Fruit fly (Drosophila melanogaster) whole organism, embryonic: ENCODE results near the gene CG32483.

ENCODE experiments used
- BtbVII ChIP-seq: fragments of 200-800 bp; sonication (Bioruptor generic); optimal IDR thresholded peaks from 3 replicates; lab custom pipeline; 2017; ENCODE audit warnings: missing biosample characterization, mild to moderate bottlenecking, missing genetic modification characterization
- CG10321 ChIP-seq: fragments of 200-800 bp; sonication (Bioruptor generic); IDR thresholded peaks from 2 replicates; pipeline ENCODE4 v1.3.6; 2022; ENCODE audit warnings: missing biosample characterization, missing genetic modification characterization
- CG11247 ChIP-seq: fragments of 200-800 bp; sonication (Bioruptor generic); IDR thresholded peaks from 2 replicates; pipeline ENCODE4 v1.3.6; 2022; ENCODE audit warnings: missing biosample characterization, missing genetic modification characterization
- CG12299 ChIP-seq: fragments of 200-800 bp; sonication (Bioruptor generic); optimal IDR thresholded peaks from 2 replicates; lab custom pipeline; 2018; ENCODE audit warnings: missing biosample characterization, mild to moderate bottlenecking, missing genetic modification characterization
- CG14014 ChIP-seq: fragments of 200-800 bp; sonication (Bioruptor generic); IDR thresholded peaks from 2 replicates; pipeline ENCODE4 v1.3.6; 2022; ENCODE audit warnings: missing biosample characterization, missing genetic modification characterization
- CG15696 ChIP-seq: fragments of 200-800 bp; sonication (Bioruptor generic); optimal IDR thresholded peaks from 2 replicates; lab custom pipeline; 2019; ENCODE audit warnings: missing biosample characterization, mild to moderate bottlenecking, missing genetic modification characterization, moderate library complexity
- CG16779 ChIP-seq: fragments of 200-800 bp; sonication (Bioruptor generic); IDR thresholded peaks from 2 replicates; pipeline ENCODE4 v1.3.6; 2022; ENCODE audit warnings: missing biosample characterization, missing genetic modification characterization
- CG17361 ChIP-seq: fragments of 200-800 bp; sonication (Bioruptor generic); IDR thresholded peaks from 3 replicates; pipeline ENCODE4 v1.3.6; 2022; ENCODE audit warnings: missing biosample characterization, missing genetic modification characterization
- CG17802 ChIP-seq: fragments of 200-800 bp; sonication (Bioruptor generic); optimal IDR thresholded peaks from 2 replicates; lab custom pipeline; 2018; ENCODE audit warnings: missing biosample characterization, mild to moderate bottlenecking, missing genetic modification characterization, moderate library complexity
- CG31441 ChIP-seq: fragments of 200-800 bp; sonication (Bioruptor generic); IDR thresholded peaks from 2 replicates; pipeline ENCODE4 v1.3.6; 2022; ENCODE audit warnings: missing biosample characterization, missing genetic modification characterization
- CG34224 ChIP-seq: fragments of 200-800 bp; sonication (Bioruptor generic); IDR thresholded peaks from 3 replicates; pipeline ENCODE4 v1.3.6; 2022; ENCODE audit warnings: missing biosample characterization, missing genetic modification characterization; ENCODE audit not compliant: partially characterized antibody
- CG4360 ChIP-seq: fragments of 200-800 bp; sonication (Bioruptor generic); IDR thresholded peaks from 2 replicates; pipeline ENCODE4 v1.3.6; 2022; ENCODE audit warnings: missing biosample characterization, missing genetic modification characterization
- CG4707 ChIP-seq: fragments of 200-800 bp; sonication (Bioruptor generic); optimal IDR thresholded peaks from 2 replicates; lab custom pipeline; 2018; ENCODE audit warnings: missing biosample characterization, mild to moderate bottlenecking, missing genetic modification characterization, moderate library complexity
- CG7839 ChIP-seq: fragments of 200-800 bp; sonication (Bioruptor generic); optimal IDR thresholded peaks from 3 replicates; lab custom pipeline; 2018; ENCODE audit warnings: missing biosample characterization, mild to moderate bottlenecking, missing genetic modification characterization, moderate library complexity
- CG7928 ChIP-seq: fragments of 200-800 bp; sonication (Bioruptor generic); optimal IDR thresholded peaks from 2 replicates; lab custom pipeline; 2017; ENCODE audit warnings: missing biosample characterization, mild to moderate bottlenecking, missing genetic modification characterization
- CG8359 ChIP-seq: fragments of 200-800 bp; sonication (Bioruptor generic); optimal IDR thresholded peaks from 2 replicates; lab custom pipeline; 2017; ENCODE audit warnings: missing biosample characterization, mild to moderate bottlenecking, missing genetic modification characterization, borderline replicate concordance
- CG9215 ChIP-seq: fragments of 200-800 bp; sonication (Bioruptor generic); IDR thresholded peaks from 2 replicates; pipeline ENCODE4 v1.3.6; 2022; ENCODE audit warnings: missing biosample characterization, missing genetic modification characterization
- CHES-1-like ChIP-seq: fragments of 200-800 bp; sonication (Bioruptor generic); optimal IDR thresholded peaks from 2 replicates; lab custom pipeline; 2016; ENCODE audit warnings: missing biosample characterization, missing genetic modification characterization
- CTCF ChIP-seq: fragments of 200-800 bp; sonication (Bioruptor generic); optimal IDR thresholded peaks from 2 replicates; lab custom pipeline; 2017; ENCODE audit warnings: missing biosample characterization, mild to moderate bottlenecking, missing genetic modification characterization, moderate library complexity
- D19A ChIP-seq: fragments of 200-800 bp; optimal IDR thresholded peaks from 3 replicates; lab custom pipeline; 2019; ENCODE audit warnings: missing biosample characterization, mild to moderate bottlenecking, missing genetic modification characterization, moderate library complexity
- E2f2 ChIP-seq: fragments of 200-800 bp; sonication (Bioruptor generic); IDR thresholded peaks from 2 replicates; pipeline ENCODE4 v1.3.6; 2022; ENCODE audit warnings: missing biosample characterization, missing genetic modification characterization
- Gsc ChIP-seq: fragments of 200-800 bp; sonication (Bioruptor generic); IDR thresholded peaks from 2 replicates; pipeline ENCODE4 v1.3.6; 2022; ENCODE audit warnings: missing biosample characterization, missing genetic modification characterization
- Gug ChIP-seq: fragments of 200-800 bp; sonication (Bioruptor generic); IDR thresholded peaks from 4 replicates; pipeline ENCODE4 v1.3.6; 2022; ENCODE audit warnings: missing biosample characterization, missing genetic modification characterization
- Hmx ChIP-seq: fragments of 200-800 bp; sonication (Bioruptor generic); optimal IDR thresholded peaks from 2 replicates; lab custom pipeline; 2016; ENCODE audit warnings: missing biosample characterization, missing genetic modification characterization
- Hr39 ChIP-seq: fragments of >200 bp; optimal IDR thresholded peaks from 2 replicates; lab custom pipeline; 2017
- Lpt ChIP-seq: fragments of >200 bp; optimal IDR thresholded peaks from 2 replicates; lab custom pipeline; 2018; ENCODE audit warnings: missing biosample characterization, missing genetic modification characterization
- MBD-R2 ChIP-seq: fragments of 200-800 bp; sonication (Bioruptor generic); IDR thresholded peaks from 2 replicates; pipeline ENCODE4 v1.3.6; 2022; ENCODE audit warnings: missing biosample characterization, missing genetic modification characterization
- Med ChIP-seq: fragments of 200-800 bp; sonication (Bioruptor generic); peaks from one replicate; lab custom pipeline; 2016; ENCODE audit warnings: missing biosample characterization, missing genetic modification characterization, mild to moderate bottlenecking, inconsistent platforms, moderate library complexity
- Mes4 ChIP-seq: fragments of 200-800 bp; sonication (Bioruptor generic); optimal IDR thresholded peaks from 2 replicates; lab custom pipeline; 2016; ENCODE audit warnings: missing biosample characterization, missing genetic modification characterization
- Nf-YB ChIP-seq: fragments of 200-800 bp; sonication (Bioruptor generic); optimal IDR thresholded peaks from 3 replicates; lab custom pipeline; 2019; ENCODE audit warnings: missing biosample characterization, mild to moderate bottlenecking, missing genetic modification characterization, moderate library complexity
- Ravus ChIP-seq: fragments of 200-800 bp; sonication (Bioruptor generic); IDR thresholded peaks from 2 replicates; pipeline ENCODE4 v1.3.6; 2022; ENCODE audit warnings: missing biosample characterization, missing genetic modification characterization
- Rfx ChIP-seq: fragments of 200-800 bp; sonication (Bioruptor generic); IDR thresholded peaks from 2 replicates; pipeline ENCODE4 v1.3.6; 2022; ENCODE audit warnings: missing biosample characterization, missing genetic modification characterization
- Ssrp ChIP-seq: fragments of 200-800 bp; sonication (Bioruptor generic); optimal IDR thresholded peaks from 2 replicates; lab custom pipeline; 2018; ENCODE audit warnings: missing biosample characterization, mild to moderate bottlenecking, missing genetic modification characterization, moderate library complexity
- al ChIP-seq: fragments of 200-800 bp; sonication (Bioruptor generic); IDR thresholded peaks from 2 replicates; pipeline ENCODE4 v1.3.6; 2022; ENCODE audit warnings: missing biosample characterization, missing genetic modification characterization
- aop ChIP-seq: fragments of 200-800 bp; sonication (Bioruptor generic); IDR thresholded peaks from 2 replicates; pipeline ENCODE4 v1.3.6; 2022; ENCODE audit warnings: missing biosample characterization, missing genetic modification characterization
- btn ChIP-seq: fragments of 200-800 bp; sonication (Bioruptor generic); optimal IDR thresholded peaks from 2 replicates; lab custom pipeline; 2016; ENCODE audit warnings: missing biosample characterization, missing genetic modification characterization
- ci ChIP-seq: fragments of 200-800 bp; sonication (Bioruptor generic); IDR thresholded peaks from 3 replicates; pipeline ENCODE4 v1.3.6; 2022; ENCODE audit warnings: missing biosample characterization, missing genetic modification characterization
- corto ChIP-seq: fragments of 200-800 bp; sonication (Bioruptor generic); optimal IDR thresholded peaks from 2 replicates; lab custom pipeline; 2016; ENCODE audit warnings: missing biosample characterization, mild to moderate bottlenecking, missing genetic modification characterization, moderate library complexity
- crc ChIP-seq: fragments of 200-800 bp; sonication (Bioruptor generic); optimal IDR thresholded peaks from 2 replicates; lab custom pipeline; 2016; ENCODE audit warnings: missing biosample characterization, missing genetic modification characterization
- crp ChIP-seq, 2 experiments: fragments of 200-800 bp; sonication (Bioruptor generic); optimal IDR thresholded peaks; 2 replicates in 1 of 2; 3 replicates in 1 of 2; lab custom pipeline; 2017; ENCODE audit warnings: missing biosample characterization in 2 of 2, missing genetic modification characterization in 2 of 2, mild to moderate bottlenecking in 1 of 2, moderate library complexity in 1 of 2
- gro ChIP-seq: fragments of 200-800 bp; sonication (Bioruptor generic); optimal IDR thresholded peaks from 2 replicates; lab custom pipeline; 2016; ENCODE audit warnings: missing biosample characterization, missing genetic modification characterization
- hth ChIP-seq: fragments of >200 bp; optimal IDR thresholded peaks from 2 replicates; lab custom pipeline; 2017; ENCODE audit warnings: inconsistent platforms
- jing ChIP-seq: fragments of 200-800 bp; sonication (Bioruptor generic); optimal IDR thresholded peaks from 2 replicates; lab custom pipeline; 2018; ENCODE audit warnings: missing biosample characterization, mild to moderate bottlenecking, missing genetic modification characterization
- kay ChIP-seq: fragments of 200-800 bp; sonication (Bioruptor generic); optimal IDR thresholded peaks from 2 replicates; lab custom pipeline; 2016; ENCODE audit warnings: missing biosample characterization, missing genetic modification characterization
- lmd ChIP-seq: fragments of 200-800 bp; sonication (Bioruptor generic); IDR thresholded peaks from 2 replicates; pipeline ENCODE4 v1.3.6; 2022; ENCODE audit warnings: missing biosample characterization, missing genetic modification characterization
- pfk ChIP-seq: fragments of 200-800 bp; sonication (Bioruptor generic); optimal IDR thresholded peaks from 2 replicates; lab custom pipeline; 2018; ENCODE audit warnings: missing biosample characterization, mild to moderate bottlenecking, missing genetic modification characterization, moderate library complexity
- prd ChIP-seq, 3 experiments: fragments of >200 bp in 2 of 3; fragments of 200-800 bp in 1 of 3; sonication (Bioruptor generic) in 1 of 3; optimal IDR thresholded peaks in 2 of 3; IDR thresholded peaks in 1 of 3; 2 replicates in 2 of 3; 3 replicates in 1 of 3; pipeline versions ENCODE4 v1.3.6 to Lab custom; 2017 to 2022; ENCODE audit warnings: missing biosample characterization in 1 of 3, missing genetic modification characterization in 1 of 3
- psq ChIP-seq: fragments of 200-800 bp; sonication (Bioruptor generic); optimal IDR thresholded peaks from 2 replicates; lab custom pipeline; 2017; ENCODE audit warnings: missing biosample characterization, missing genetic modification characterization
- tup ChIP-seq: fragments of 200-800 bp; sonication (Bioruptor generic); optimal IDR thresholded peaks from 2 replicates; lab custom pipeline; 2016; ENCODE audit warnings: missing biosample characterization, mild to moderate bottlenecking, missing genetic modification characterization, moderate library complexity
- twi ChIP-seq: fragments of 200-800 bp; optimal IDR thresholded peaks from 2 replicates; lab custom pipeline; 2019; ENCODE audit warnings: missing biosample characterization, mild to moderate bottlenecking, missing genetic modification characterization, moderate library complexity

Gene CG32483

DNA sequence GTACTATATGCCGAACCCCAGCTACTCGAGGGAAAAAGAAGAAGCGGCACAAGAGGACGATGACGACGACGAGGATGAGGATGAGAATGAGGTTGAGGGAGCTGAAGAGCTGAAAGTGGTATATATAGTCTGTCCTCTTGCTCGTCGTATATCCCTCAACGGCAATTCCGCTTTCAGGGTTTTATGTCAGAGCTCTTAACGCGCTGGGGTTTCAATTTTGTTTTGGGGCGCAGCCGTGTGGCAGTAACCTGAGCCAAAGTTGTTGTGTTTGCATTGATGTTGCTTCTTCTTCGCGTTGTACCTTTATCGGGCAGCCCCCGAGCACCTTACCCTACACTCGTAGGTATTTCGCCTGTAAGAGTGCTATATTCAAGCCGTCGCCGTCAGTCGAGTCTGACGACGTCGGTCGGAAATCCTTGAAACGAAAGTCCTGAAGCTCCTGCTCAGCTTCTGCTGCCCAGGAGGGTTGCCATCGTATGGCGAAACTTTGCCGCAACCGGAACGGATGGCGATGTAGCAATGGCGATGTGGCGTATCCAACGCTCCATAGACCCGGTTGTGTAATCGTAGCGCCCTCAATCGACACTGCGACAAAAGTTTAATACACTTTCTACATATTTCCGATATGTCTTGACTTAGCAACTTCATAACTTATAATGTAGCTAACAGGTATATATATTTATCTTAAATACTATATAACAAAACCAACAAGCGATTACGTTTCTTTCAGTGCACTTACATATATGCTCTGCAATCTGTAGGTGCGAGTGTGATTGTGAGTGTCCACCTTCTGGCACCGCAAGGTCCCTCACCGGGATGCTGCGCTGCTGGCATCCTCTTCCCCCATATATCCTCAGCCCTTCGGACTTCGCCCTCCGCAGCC lies 15.0 kb upstream of the CG32483 start (continued):
- TF ChIP-seq MBD-R2 (GFP tag; lab: Robert Waterston, UW), result no peak
- peak; percentile 59; the same call in 2 of the 3 replicates for TF ChIP-seq ci (GFP tag; lab: Robert Waterston, UW)
- no peak for TF ChIP-seq jing (GFP tag; lab: Kevin White, UChicago)
- no peak for TF ChIP-seq Hmx (GFP tag; lab: Kevin White, UChicago)
- TF ChIP-seq CG7928 (GFP tag; lab: Kevin White, UChicago), result no peak
- no peak for TF ChIP-seq CTCF (GFP tag; lab: Kevin White, UChicago)
- no peak for TF ChIP-seq al (GFP tag; lab: Robert Waterston, UW)
- TF ChIP-seq CG16779, result no peak
- TF ChIP-seq Ravus, result no peak
- no peak for TF ChIP-seq corto (GFP tag; lab: Kevin White, UChicago)
- peak; percentile 59; the same call in 1 of the 2 replicates for TF ChIP-seq Rfx (GFP tag; lab: Robert Waterston, UW)
- TF ChIP-seq prd (optimal IDR thresholded peaks at IDR 0.05; lab: Kevin White, UChicago), result no peak
- peak; percentile 57; the same call in 1 of the 3 replicates for TF ChIP-seq prd (GFP tag; IDR thresholded peaks at IDR 0.05; lab: Robert Waterston, UW)
- no peak for TF ChIP-seq crc (GFP tag; lab: Kevin White, UChicago)
- peak; percentile 25; the same call in 1 of the 2 replicates for TF ChIP-seq CG11247 (GFP tag; lab: Robert Waterston, UW)
- TF ChIP-seq CG12299 (tag; lab: Kevin White, UChicago), result no peak
- no peak for TF ChIP-seq crp (GFP tag; optimal IDR thresholded peaks at IDR 0.05; lab: Kevin White, UChicago)
- no peak for TF ChIP-seq CG15696 (tag; lab: Kevin White, UChicago)
- peak; percentile 22; the same call in 1 of the 2 replicates for TF ChIP-seq CG9215 (GFP tag; lab: Robert Waterston, UW)
- TF ChIP-seq Gug (GFP tag; lab: Robert Waterston, UW), result no peak
- no peak for TF ChIP-seq Ssrp
- TF ChIP-seq CG14014 (GFP tag; lab: Robert Waterston, UW), result peak; percentile 39; the same call in 1 of the 2 replicates
- no peak for TF ChIP-seq Med (GFP tag; lab: Kevin White, UChicago)
- 0 out of 2 replicates have a peak, but pooled peaks have one; percentile 35 for TF ChIP-seq lmd
- TF ChIP-seq CG7839, result peak; percentile 34
- TF ChIP-seq D19A (tag; lab: Kevin White, UChicago), result no peak
- no peak for TF ChIP-seq hth (lab: Kevin White, UChicago)
- no peak for TF ChIP-seq kay (GFP tag; lab: Kevin White, UChicago)
- TF ChIP-seq CG17361 (GFP tag; lab: Robert Waterston, UW), result peak; percentile 44; the same call in 1 of the 3 replicates
- peak; percentile 45; the same call in 1 of the 2 replicates for TF ChIP-seq CG31441 (GFP tag; lab: Robert Waterston, UW)
- TF ChIP-seq gro, result no peak
- 0 out of 2 replicates have a peak, but pooled peaks have one; percentile 7 for TF ChIP-seq E2f2
- TF ChIP-seq CG4360 (GFP tag; lab: Robert Waterston, UW), result no peak
- TF ChIP-seq Gsc, result no peak
- no peak for TF ChIP-seq pfk (GFP tag; lab: Kevin White, UChicago)
- no peak for TF ChIP-seq CG8359 (GFP tag; lab: Kevin White, UChicago)
- TF ChIP-seq Nf-YB (GFP tag; lab: Kevin White, UChicago), result no peak
- no peak for TF ChIP-seq btn (GFP tag; lab: Kevin White, UChicago)
- no peak for TF ChIP-seq BtbVII (GFP tag; lab: Kevin White, UChicago)
- no peak for TF ChIP-seq CG34224 (GFP tag; lab: Robert Waterston, UW)
- TF ChIP-seq CG10321 (GFP tag; lab: Robert Waterston, UW), result no peak
- TF ChIP-seq CG4707 (GFP tag; lab: Kevin White, UChicago), result no peak
- no peak for TF ChIP-seq CHES-1-like (GFP tag; lab: Kevin White, UChicago)
- no peak for TF ChIP-seq twi (tag; lab: Kevin White, UChicago)
- no peak for TF ChIP-seq Hr39 (lab: Kevin White, UChicago)
- TF ChIP-seq Lpt (GFP tag; lab: Kevin White, UChicago), result no peak
- no peak for TF ChIP-seq Mes4 (GFP tag; lab: Kevin White, UChicago)
- TF ChIP-seq aop, result no peak
- no peak for TF ChIP-seq tup
- no peak for TF ChIP-seq CG17802 (tag; lab: Kevin White, UChicago)
- TF ChIP-seq psq (GFP tag; lab: Kevin White, UChicago), result no peak
